Fruit fly (Drosophila melanogaster) whole organism: ENCODE results near the gene Vm26Aa.

Experiments
- Dll ChIP-seq: fragments of >200 bp; optimal IDR thresholded peaks from 2 replicates; lab custom pipeline; 2017
- psq ChIP-seq: fragments of >200 bp; optimal IDR thresholded peaks from 2 replicates; lab custom pipeline; 2017

dm6 chr2L:5925637-5926036 is 34.5 kb downstream of the Vm26Aa start, which contains the start of gene dsf:
- TF ChIP-seq Dll (lab: Kevin White, UChicago) (no peak), psq (no peak)
